Fruit fly (Drosophila melanogaster): ENCODE data around the gene sordd1.

The sordd1 gene

DNA sequence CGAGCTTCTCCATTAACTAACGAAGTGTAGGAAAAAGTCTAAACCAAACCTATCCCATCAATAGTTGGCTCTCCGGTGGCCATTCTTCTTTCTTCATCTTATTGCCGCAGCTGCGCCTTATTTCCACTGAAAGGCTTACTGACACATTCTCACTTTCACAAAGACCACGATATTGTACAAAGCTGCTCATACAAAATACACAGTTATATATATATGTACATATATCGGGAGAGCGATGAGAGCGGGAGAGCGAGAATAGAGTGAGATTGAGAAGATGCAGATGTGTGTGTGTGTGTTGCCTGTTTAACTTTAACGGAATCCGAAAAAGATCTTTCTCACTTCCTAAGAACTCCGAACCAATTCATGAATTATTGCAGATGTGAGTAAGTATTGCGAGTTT is 17.4 kb upstream of the sordd1 start:
- no peak for TF ChIP-seq CG32532 (GFP tag; IDR thresholded peaks at IDR 0.05)
- TF ChIP-seq CG3995 (GFP tag; optimal IDR thresholded peaks at IDR 0.05): no peak
- no peak for TF ChIP-seq Lpt (GFP tag; optimal IDR thresholded peaks at IDR 0.05)
- TF ChIP-seq Hr39 (optimal IDR thresholded peaks at IDR 0.05): no peak
- peak; percentile 62 for TF ChIP-seq lbe (GFP tag; optimal IDR thresholded peaks at IDR 0.05)
- no peak for TF ChIP-seq CG32772 (GFP tag; IDR thresholded peaks at IDR 0.05)
- no peak for TF ChIP-seq CG17612 (GFP tag; IDR thresholded peaks at IDR 0.05)
- TF ChIP-seq CoRest (tag; optimal IDR thresholded peaks at IDR 0.05): no peak
- TF ChIP-seq CG32767 (GFP tag; IDR thresholded peaks at IDR 0.05): no peak
- TF ChIP-seq NC2β (GFP tag; optimal IDR thresholded peaks at IDR 0.05): no peak
- TF ChIP-seq CG6813 (GFP tag; optimal IDR thresholded peaks at IDR 0.05): no peak
- no peak for TF ChIP-seq prd (optimal IDR thresholded peaks at IDR 0.05)
- TF ChIP-seq prd (GFP tag; IDR thresholded peaks at IDR 0.05): no peak
- no peak for TF ChIP-seq Nf-YA (GFP tag; IDR thresholded peaks at IDR 0.05)
- no peak for TF ChIP-seq cato (GFP tag; optimal IDR thresholded peaks at IDR 0.05; ENCODE audit: borderline replicate concordance)
- no peak for TF ChIP-seq CG3407 (GFP tag; optimal IDR thresholded peaks at IDR 0.05)
- TF ChIP-seq peb (GFP tag; IDR thresholded peaks at IDR 0.05): no peak
- no peak for TF ChIP-seq oc (tag; optimal IDR thresholded peaks at IDR 0.05)
- TF ChIP-seq Rx (GFP tag; IDR thresholded peaks at IDR 0.05): no peak
- TF ChIP-seq CG18262 (tag; optimal IDR thresholded peaks at IDR 0.05): no peak
- TF ChIP-seq her (GFP tag; optimal IDR thresholded peaks at IDR 0.05): no peak
- no peak for TF ChIP-seq Hand (GFP tag; optimal IDR thresholded peaks at IDR 0.05)
- no peak for TF ChIP-seq cwo (GFP tag; optimal IDR thresholded peaks at IDR 0.05)
- TF ChIP-seq CG10209 (GFP tag; optimal IDR thresholded peaks at IDR 0.05): no peak
- TF ChIP-seq CG6791 (GFP tag; IDR thresholded peaks at IDR 0.05; ENCODE audit: partially characterized antibody): no peak
- no peak for TF ChIP-seq CG6654 (GFP tag; optimal IDR thresholded peaks at IDR 0.05)
- no peak for TF ChIP-seq HmgD (GFP tag; optimal IDR thresholded peaks at IDR 0.05)
- TF ChIP-seq CG2199 (GFP tag; IDR thresholded peaks at IDR 0.05): peak; percentile 83; the same call in 2 of the 3 replicates
- TF ChIP-seq ERR (GFP tag; optimal IDR thresholded peaks at IDR 0.05): no peak
- no peak for TF ChIP-seq Lim3 (GFP tag; IDR thresholded peaks at IDR 0.05)
- TF ChIP-seq stc (GFP tag; IDR thresholded peaks at IDR 0.05): no peak
- no peak for TF ChIP-seq fu2 (GFP tag; optimal IDR thresholded peaks at IDR 0.05)
- TF ChIP-seq Vsx1 (GFP tag; optimal IDR thresholded peaks at IDR 0.05): no peak
- TF ChIP-seq Xrp1 (GFP tag; IDR thresholded peaks at IDR 0.05): no peak
- no peak for TF ChIP-seq CG14965 (GFP tag; optimal IDR thresholded peaks at IDR 0.05; ENCODE audit: borderline replicate concordance)
- TF ChIP-seq D (optimal IDR thresholded peaks at IDR 0.05): no peak
- TF ChIP-seq D (GFP tag; optimal IDR thresholded peaks at IDR 0.05): no peak
- TF ChIP-seq Hmr (GFP tag; optimal IDR thresholded peaks at IDR 0.05): no peak
- no peak for TF ChIP-seq CG30403 (GFP tag; optimal IDR thresholded peaks at IDR 0.05)
- TF ChIP-seq CG13123 (GFP tag; optimal IDR thresholded peaks at IDR 0.05): no peak
- TF ChIP-seq btn (GFP tag; optimal IDR thresholded peaks at IDR 0.05): no peak
- no peak for TF ChIP-seq en (GFP tag; optimal IDR thresholded peaks at IDR 0.05)
- TF ChIP-seq ind (GFP tag; optimal IDR thresholded peaks at IDR 0.05): no peak
- TF ChIP-seq knrl (GFP tag; IDR thresholded peaks at IDR 0.05; ENCODE audit: partially characterized antibody): no peak
- no peak for TF ChIP-seq dimm (GFP tag; IDR thresholded peaks at IDR 0.05)
- no peak for TF ChIP-seq CG9817 (tag; optimal IDR thresholded peaks at IDR 0.05)
- TF ChIP-seq B-H2 (GFP tag; optimal IDR thresholded peaks at IDR 0.05): no peak
- TF ChIP-seq CG7839 (tag; optimal IDR thresholded peaks at IDR 0.05): no peak
- no peak for TF ChIP-seq CG7745 (tag; optimal IDR thresholded peaks at IDR 0.05)
- no peak for TF ChIP-seq CG10366 (GFP tag; IDR thresholded peaks at IDR 0.05)
- no peak for TF ChIP-seq fd102C (GFP tag; optimal IDR thresholded peaks at IDR 0.05)
- no peak for TF ChIP-seq CG15479 (GFP tag; optimal IDR thresholded peaks at IDR 0.05)
- TF ChIP-seq Oaz (GFP tag; IDR thresholded peaks at IDR 0.05): no peak
